Worm (Caenorhabditis elegans): ENCODE measurements around the gene tag-18.

The tag-18 gene

ce11 chrX:3697623-3698022 lies 36.2 kb downstream of the tag-18 start (continued):
- TF ChIP-seq tlf-1 (GFP tag; optimal IDR thresholded peaks at IDR 0.05): peak; percentile 46
- peak; percentile 94 for TF ChIP-seq lin-26 (GFP tag; IDR thresholded peaks at IDR 0.05)
- TF ChIP-seq F39B2.1 (GFP tag; IDR thresholded peaks at IDR 0.05): no peak
- TF ChIP-seq ztf-22 (GFP tag; optimal IDR thresholded peaks at IDR 0.05): peak; percentile 18
- TF ChIP-seq hmg-1.2 (GFP tag; IDR thresholded peaks at IDR 0.05): peak; percentile 89
- peak; percentile 1 for TF ChIP-seq sptf-2 (GFP tag; optimal IDR thresholded peaks at IDR 0.05)
- TF ChIP-seq atf-7 (tag; optimal IDR thresholded peaks at IDR 0.05): peak; percentile 14
- peak; percentile 83 for TF ChIP-seq nfyb-1 (GFP tag; IDR thresholded peaks at IDR 0.05)
- no peak for TF ChIP-seq sdz-38 (tag; optimal IDR thresholded peaks at IDR 0.05)
- peak; percentile 60 for TF ChIP-seq athp-1 (tag; optimal IDR thresholded peaks at IDR 0.05)
- TF ChIP-seq ceh-40 (GFP tag; IDR thresholded peaks at IDR 0.05): no peak
- peak; percentile 66 for TF ChIP-seq mxl-1 (tag; optimal IDR thresholded peaks at IDR 0.05)
- TF ChIP-seq ekl-4 (GFP tag; IDR thresholded peaks at IDR 0.05): peak; percentile 86
- TF ChIP-seq Y95B8A.8 (GFP tag; IDR thresholded peaks at IDR 0.05): no peak
- no peak for TF ChIP-seq ztf-3 (GFP tag; optimal IDR thresholded peaks at IDR 0.05)
- no peak for TF ChIP-seq nfya-1 (tag; optimal IDR thresholded peaks at IDR 0.05; ENCODE audit: borderline replicate concordance, insufficient read depth)
- peak; percentile 54 for TF ChIP-seq repo-1 (tag; optimal IDR thresholded peaks at IDR 0.05)
- no peak for TF ChIP-seq ceh-58 (GFP tag; IDR thresholded peaks at IDR 0.05)
- TF ChIP-seq nhr-120 (GFP tag; IDR thresholded peaks at IDR 0.05): no peak
- TF ChIP-seq somi-1 (GFP tag; optimal IDR thresholded peaks at IDR 0.05): peak; percentile 76
- peak; percentile 25 for TF ChIP-seq F10E7.11 (tag; optimal IDR thresholded peaks at IDR 0.05)
- TF ChIP-seq akir-1 (GFP tag; optimal IDR thresholded peaks at IDR 0.05): peak; percentile 56
- 0 out of 2 replicates have a peak, but pooled peaks have one; percentile 27 for TF ChIP-seq madf-8 (GFP tag; conservative IDR thresholded peaks at IDR 0.05)
- peak; percentile 62; the same call in 1 of the 2 replicates for TF ChIP-seq hmg-20 (GFP tag; IDR thresholded peaks at IDR 0.05)
- TF ChIP-seq efl-1 (GFP tag; optimal IDR thresholded peaks at IDR 0.05): no peak
- peak; percentile 80 for TF ChIP-seq madf-10 (tag; optimal IDR thresholded peaks at IDR 0.05)
- TF ChIP-seq sea-2 (GFP tag; IDR thresholded peaks at IDR 0.05): 0 out of 2 replicates have a peak, but pooled peaks have one; percentile 34
- TF ChIP-seq K11D2.4 (GFP tag; IDR thresholded peaks at IDR 0.05): peak; percentile 76
- TF ChIP-seq nhr-90 (tag; optimal IDR thresholded peaks at IDR 0.05): peak; percentile 91
- TF ChIP-seq T07F8.4 (tag; optimal IDR thresholded peaks at IDR 0.05): peak; percentile 71
- peak; percentile 78 for TF ChIP-seq chd-7 (tag; optimal IDR thresholded peaks at IDR 0.05)
- TF ChIP-seq ZK185.1 (tag; optimal IDR thresholded peaks at IDR 0.05; ENCODE audit: poor library complexity, severe bottlenecking): peak; percentile 81
- peak; percentile 53 for TF ChIP-seq mel-28 (tag; optimal IDR thresholded peaks at IDR 0.05; ENCODE audit: borderline replicate concordance)
- no peak for TF ChIP-seq nfya-2 (GFP tag; IDR thresholded peaks at IDR 0.05)
- peak; percentile 16 for TF ChIP-seq nhr-80 (tag; optimal IDR thresholded peaks at IDR 0.05)
- TF ChIP-seq ztf-6 (GFP tag; IDR thresholded peaks at IDR 0.05): no peak; the same call in 1 of the 2 replicates
- TF ChIP-seq F55B11.4 (tag; optimal IDR thresholded peaks at IDR 0.05; ENCODE audit: borderline replicate concordance, insufficient read depth): no peak
- TF ChIP-seq madf-6 (GFP tag; IDR thresholded peaks at IDR 0.05): peak; percentile 49; the same call in 1 of the 2 replicates
- TF ChIP-seq tbp1 (GFP tag; optimal IDR thresholded peaks at IDR 0.05): peak; percentile 99
- peak; percentile 89 for TF ChIP-seq dox-1 (GFP tag; IDR thresholded peaks at IDR 0.05)
- peak; percentile 73; the same call in 1 of the 2 replicates for TF ChIP-seq lir-1 (GFP tag; conservative IDR thresholded peaks at IDR 0.05)
- TF ChIP-seq lin-54 (GFP tag; optimal IDR thresholded peaks at IDR 0.05): peak; percentile 61
- peak; percentile 50 for TF ChIP-seq unc-130 (GFP tag; optimal IDR thresholded peaks at IDR 0.05)
- TF ChIP-seq Y67H2A.10 (GFP tag; conservative IDR thresholded peaks at IDR 0.05): no peak
- peak; percentile 13 for TF ChIP-seq lsl-1 (GFP tag; optimal IDR thresholded peaks at IDR 0.05)
- TF ChIP-seq T26A5.8 (tag; optimal IDR thresholded peaks at IDR 0.05): peak; percentile 58
- TF ChIP-seq F52B5.7 (tag; optimal IDR thresholded peaks at IDR 0.05): peak; percentile 73
- peak; percentile 71 for TF ChIP-seq attf-5 (GFP tag; optimal IDR thresholded peaks at IDR 0.05)
- TF ChIP-seq pbrm-1 (GFP tag; IDR thresholded peaks at IDR 0.05): peak; percentile 93

Data from whole organism, young adult.